Worm (Caenorhabditis elegans): ENCODE results near the gene F54B3.2.

DNA sequence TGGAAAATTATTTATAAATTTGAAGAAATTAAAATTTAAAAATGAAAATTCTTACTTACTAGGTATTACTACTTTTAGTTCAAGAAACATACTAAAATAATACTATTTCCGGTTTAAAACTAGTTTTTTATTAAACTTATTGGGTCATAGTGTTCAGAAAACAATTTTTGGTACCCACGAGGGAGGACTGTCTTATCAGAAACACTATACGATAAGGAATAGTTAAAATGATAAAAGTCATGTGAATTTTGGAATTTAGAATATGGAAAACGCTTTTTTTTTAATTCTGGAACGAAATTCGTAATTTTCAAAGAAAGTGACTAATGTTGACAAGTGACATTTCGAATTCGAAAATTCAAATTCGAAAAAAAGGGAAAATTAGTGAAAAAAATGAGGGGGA lies 11.7 kb upstream of the F54B3.2 start:
- no peak for TF ChIP-seq elt-3 (tag; optimal IDR thresholded peaks at IDR 0.05)
- no peak for TF ChIP-seq lin-13 (tag; optimal IDR thresholded peaks at IDR 0.05)
- TF ChIP-seq zip-8 (tag; optimal IDR thresholded peaks at IDR 0.05), result no peak

Data from whole organism, mixed stage, embryonic.